Worm (Caenorhabditis elegans): ENCODE results near the gene T09B9.1.

ce11 chrX:9803603-9804002 is 46.5 kb downstream of the T09B9.1 start:
- TF ChIP-seq sea-2 (GFP tag; optimal IDR thresholded peaks at IDR 0.05) (no peak), mml-1 (tag; optimal IDR thresholded peaks at IDR 0.05) (no peak), nhr-28 (tag; optimal IDR thresholded peaks at IDR 0.05) (no peak), ztf-4 (tag; optimal IDR thresholded peaks at IDR 0.05) (no peak), fos-1 (tag; optimal IDR thresholded peaks at IDR 0.05) (no peak), daf-12 (tag; optimal IDR thresholded peaks at IDR 0.05) (no peak)
